Worm (Caenorhabditis elegans) whole organism, young adult: ENCODE measurements around the gene ZK792.5.
A peak's percentile ranks its signal among the peaks of the same experiment; 100 is the strongest.

Source experiments
- B0019.2 ChIP-seq: fragments of 200-800 bp; sonication (Bioruptor generic); conservative IDR thresholded peaks from 2 replicates; pipeline ENCODE4 v1.3.6; 2022; ENCODE audit warnings: missing genetic modification reagents, missing genetic modification characterization, missing compliant biosample characterization
- B0261.1 ChIP-seq: sonication (generic microtip); optimal IDR thresholded peaks from 2 replicates; lab custom pipeline; 2016; ENCODE audit warnings: mild to moderate bottlenecking, missing genetic modification characterization, moderate library complexity, missing compliant biosample characterization
- C17E4.6 ChIP-seq: fragments of 200-800 bp; sonication (Bioruptor generic); IDR thresholded peaks from 2 replicates; pipeline ENCODE4 v1.3.6; 2022; ENCODE audit warnings: missing genetic modification reagents, missing genetic modification characterization, missing compliant biosample characterization
- F22D6.2 ChIP-seq: sonication (generic microtip); optimal IDR thresholded peaks from 2 replicates; lab custom pipeline; 2016; ENCODE audit warnings: mild to moderate bottlenecking, missing genetic modification characterization, missing compliant biosample characterization
- F23B12.7 ChIP-seq: sonication (generic microtip); optimal IDR thresholded peaks from 2 replicates; lab custom pipeline; 2017; ENCODE audit warnings: missing genetic modification characterization, mild to moderate bottlenecking, missing compliant biosample characterization, antibody characterized with exemption, moderate library complexity; ENCODE audit not compliant: insufficient read depth
- F33H1.4 ChIP-seq: fragments of 200-800 bp; sonication (Bioruptor generic); IDR thresholded peaks from 2 replicates; pipeline ENCODE4 v1.3.6; 2022; ENCODE audit warnings: missing genetic modification reagents, missing genetic modification characterization, missing compliant biosample characterization
- F39B2.1 ChIP-seq: fragments of 200-800 bp; sonication (Bioruptor generic); IDR thresholded peaks from 2 replicates; pipeline ENCODE4 v1.3.6; 2022; ENCODE audit warnings: missing genetic modification reagents, missing genetic modification characterization, missing compliant biosample characterization
- F52B5.7 ChIP-seq: sonication (generic microtip); optimal IDR thresholded peaks from 2 replicates; lab custom pipeline; 2016; ENCODE audit warnings: mild to moderate bottlenecking, missing genetic modification characterization, missing compliant biosample characterization
- F55B11.4 ChIP-seq: sonication (generic microtip); optimal IDR thresholded peaks from 2 replicates; lab custom pipeline; 2016; ENCODE audit warnings: missing compliant biosample characterization, missing genetic modification characterization, borderline replicate concordance; ENCODE audit not compliant: insufficient read depth
- Y53G8AR.9 ChIP-seq: fragments of 200-800 bp; sonication (Bioruptor generic); conservative IDR thresholded peaks from 2 replicates; pipeline ENCODE4 v1.3.6; 2022; ENCODE audit warnings: missing genetic modification reagents, missing genetic modification characterization, missing compliant biosample characterization
- Y95B8A.8 ChIP-seq: fragments of 200-800 bp; sonication (Bioruptor generic); IDR thresholded peaks from 2 replicates; pipeline ENCODE4 v1.3.6; 2022; ENCODE audit warnings: missing genetic modification reagents, missing genetic modification characterization, missing compliant biosample characterization
- ZK185.1 ChIP-seq: sonication (generic microtip); optimal IDR thresholded peaks from 2 replicates; lab custom pipeline; 2016; ENCODE audit warnings: mild to moderate bottlenecking, missing genetic modification characterization, missing compliant biosample characterization; ENCODE audit not compliant: poor library complexity, severe bottlenecking
- akir-1 ChIP-seq: fragments of 200-800 bp; sonication (Bioruptor generic); optimal IDR thresholded peaks from 2 replicates; lab custom pipeline; 2018; ENCODE audit warnings: mild to moderate bottlenecking, missing genetic modification characterization, moderate library complexity, missing compliant biosample characterization
- aptf-2 ChIP-seq: fragments of 200-800 bp; sonication (Bioruptor generic); conservative IDR thresholded peaks from 2 replicates; pipeline ENCODE4 v1.3.6; 2022; ENCODE audit warnings: missing genetic modification reagents, missing genetic modification characterization, missing compliant biosample characterization
- attf-5 ChIP-seq: fragments of 200-800 bp; sonication (Bioruptor generic); optimal IDR thresholded peaks from 2 replicates; lab custom pipeline; 2018; ENCODE audit warnings: mild to moderate bottlenecking, missing genetic modification characterization, missing compliant biosample characterization
- attf-6 ChIP-seq: fragments of 200-800 bp; sonication (Bioruptor generic); IDR thresholded peaks from 2 replicates; pipeline ENCODE4 v1.3.6; 2022; ENCODE audit warnings: missing genetic modification reagents, missing genetic modification characterization, missing compliant biosample characterization
- cebp-1 ChIP-seq, 2 experiments: fragments of 200-800 bp in 1 of 2; sonication (Bioruptor generic) in 1 of 2; sonication (generic microtip) in 1 of 2; IDR thresholded peaks in 1 of 2; optimal IDR thresholded peaks in 1 of 2; 2 replicates each; pipeline versions ENCODE4 v1.3.6 to Lab custom; 2017 to 2022; ENCODE audit warnings: missing compliant biosample characterization in 2 of 2, missing genetic modification characterization in 2 of 2, mild to moderate bottlenecking in 1 of 2, missing genetic modification reagents in 1 of 2, moderate library complexity in 1 of 2
- ceh-40 ChIP-seq: fragments of 200-800 bp; sonication (Bioruptor generic); IDR thresholded peaks from 2 replicates; pipeline ENCODE4 v1.3.6; 2022; ENCODE audit warnings: missing genetic modification characterization, missing compliant biosample characterization
- dox-1 ChIP-seq: fragments of 200-800 bp; sonication (Bioruptor generic); IDR thresholded peaks from 2 replicates; pipeline ENCODE4 v1.3.6; 2022; ENCODE audit warnings: missing genetic modification reagents, missing genetic modification characterization, missing compliant biosample characterization
- efl-1 ChIP-seq: fragments of 150-350 bp; optimal IDR thresholded peaks from 2 replicates; lab custom pipeline; 2014; ENCODE audit warnings: missing biosample characterization, missing genetic modification reagents, missing genetic modification characterization
- egl-18 ChIP-seq: fragments of 200-800 bp; sonication (Bioruptor generic); IDR thresholded peaks from 2 replicates; pipeline ENCODE4 v1.3.6; 2022; ENCODE audit warnings: missing genetic modification reagents, missing genetic modification characterization, missing compliant biosample characterization
- egl-44 ChIP-seq: fragments of 200-800 bp; sonication (Bioruptor generic); IDR thresholded peaks from 2 replicates; pipeline ENCODE4 v1.3.6; 2022; ENCODE audit warnings: missing genetic modification reagents, missing genetic modification characterization, missing compliant biosample characterization
- egrh-3 ChIP-seq: fragments of 200-800 bp; sonication (Bioruptor generic); IDR thresholded peaks from 2 replicates; pipeline ENCODE4 v1.3.6; 2022; ENCODE audit warnings: missing genetic modification reagents, missing genetic modification characterization, missing compliant biosample characterization
- ets-4 ChIP-seq: fragments of 200-800 bp; sonication (Bioruptor generic); optimal IDR thresholded peaks from 2 replicates; lab custom pipeline; 2018; ENCODE audit warnings: mild to moderate bottlenecking, missing genetic modification characterization, missing compliant biosample characterization
- hlh-26 ChIP-seq: fragments of 200-800 bp; sonication (Bioruptor generic); conservative IDR thresholded peaks from 2 replicates; pipeline ENCODE4 v1.3.6; 2022; ENCODE audit warnings: missing genetic modification reagents, missing genetic modification characterization, missing compliant biosample characterization
- lin-35 ChIP-seq, 3 experiments: fragments of 150-350 bp in 2 of 3; sonication (generic microtip) in 1 of 3; optimal IDR thresholded peaks; 2 replicates each; lab custom pipeline; 2014 to 2018; ENCODE audit warnings: missing biosample characterization in 3 of 3, missing genetic modification characterization in 3 of 3, missing genetic modification reagents in 3 of 3
- lin-54 ChIP-seq: fragments of 200-800 bp; sonication (Bioruptor generic); optimal IDR thresholded peaks from 2 replicates; lab custom pipeline; 2018; ENCODE audit warnings: mild to moderate bottlenecking, missing genetic modification characterization, missing compliant biosample characterization
- lir-1 ChIP-seq: fragments of 200-800 bp; sonication (Bioruptor generic); conservative IDR thresholded peaks from 2 replicates; pipeline ENCODE4 v1.3.6; 2022; ENCODE audit warnings: missing genetic modification reagents, missing genetic modification characterization, missing compliant biosample characterization
- madf-8 ChIP-seq: fragments of 200-800 bp; sonication (Bioruptor generic); conservative IDR thresholded peaks from 2 replicates; pipeline ENCODE4 v1.3.6; 2022; ENCODE audit warnings: missing genetic modification reagents, missing genetic modification characterization, missing compliant biosample characterization
- mes-4 ChIP-seq: sonication (generic microtip); optimal IDR thresholded peaks from 2 replicates; lab custom pipeline; 2016; ENCODE audit warnings: missing genotype, missing genetic modification characterization, missing compliant biosample characterization
- pha-4 ChIP-seq: fragments of 150-350 bp; sonication (generic microtip); optimal IDR thresholded peaks from 2 replicates; lab custom pipeline; 2014; ENCODE audit warnings: missing biosample characterization, missing genetic modification reagents, missing genetic modification characterization
- rcor-1 ChIP-seq: fragments of 200-800 bp; sonication (Bioruptor generic); IDR thresholded peaks from 2 replicates; pipeline ENCODE4 v1.3.6; 2022; ENCODE audit warnings: missing genetic modification reagents, missing genetic modification characterization, missing compliant biosample characterization
- sdz-38 ChIP-seq: sonication (generic microtip); optimal IDR thresholded peaks from 2 replicates; lab custom pipeline; 2016; ENCODE audit warnings: missing genotype, missing genetic modification characterization, missing compliant biosample characterization
- snpc-1.1 ChIP-seq: sonication (generic microtip); optimal IDR thresholded peaks from 2 replicates; lab custom pipeline; 2017; ENCODE audit warnings: missing genetic modification characterization, mild to moderate bottlenecking, missing compliant biosample characterization, antibody characterized with exemption, moderate library complexity, missing genotype, missing genetic modification reagents; ENCODE audit not compliant: insufficient read depth
- somi-1 ChIP-seq: fragments of 200-800 bp; sonication (Bioruptor generic); optimal IDR thresholded peaks from 2 replicates; lab custom pipeline; 2018; ENCODE audit warnings: mild to moderate bottlenecking, missing genetic modification characterization, missing compliant biosample characterization
- unc-130 ChIP-seq: sonication (generic microtip); optimal IDR thresholded peaks from 2 replicates; lab custom pipeline; 2016; ENCODE audit warnings: missing genetic modification reagents, missing genetic modification characterization, missing compliant biosample characterization
- ztf-22 ChIP-seq: fragments of 200-800 bp; sonication (Bioruptor generic); optimal IDR thresholded peaks from 2 replicates; lab custom pipeline; 2018; ENCODE audit warnings: mild to moderate bottlenecking, missing genetic modification characterization, moderate library complexity, missing compliant biosample characterization

The ZK792.5 gene

DNA sequence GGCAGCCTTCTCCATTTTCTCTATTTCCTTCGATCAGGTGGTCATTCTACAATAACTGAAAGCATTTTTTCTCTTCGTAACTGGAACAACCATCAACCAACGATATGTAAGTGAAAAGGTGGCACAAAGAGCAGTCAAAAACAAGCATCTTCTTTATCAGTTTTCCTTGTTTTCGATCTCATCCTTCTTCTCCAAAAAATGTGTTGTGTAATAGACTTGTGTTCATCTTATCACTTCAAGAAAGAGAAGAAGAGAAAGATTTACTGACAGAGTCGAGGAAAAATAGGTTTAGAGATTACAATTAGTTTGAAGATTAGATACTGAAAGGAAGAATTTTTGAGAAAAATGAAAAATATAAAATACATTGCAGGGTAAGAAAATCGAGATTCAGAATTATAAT is 42.6 kb downstream of the ZK792.5 start (continued):
- no peak for TF ChIP-seq attf-6

DNA sequence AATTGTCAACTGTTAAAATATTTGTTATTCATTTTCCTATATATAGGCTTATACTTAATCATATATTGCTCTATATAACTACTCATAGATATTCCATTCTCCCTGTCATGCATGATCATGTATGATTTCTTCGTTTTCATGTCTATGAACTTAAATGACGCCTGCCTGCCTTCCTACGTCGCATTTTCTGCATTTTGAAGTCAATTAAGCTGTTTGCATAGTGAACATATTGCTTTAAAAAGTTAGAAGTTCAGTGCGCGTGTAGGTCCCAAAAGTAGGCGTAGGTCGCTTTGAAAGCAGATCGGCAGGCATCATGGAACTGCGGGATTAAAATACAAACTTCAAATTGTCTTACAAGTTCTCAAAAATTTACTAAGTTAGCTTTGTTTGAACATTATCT is 43.2 kb downstream of the ZK792.5 start:
- TF ChIP-seq cebp-1 (GFP tag; IDR thresholded peaks at IDR 0.05; lab: Robert Waterston, UW) (0 out of 2 replicates have a peak, but pooled peaks have one; percentile 22), cebp-1 (tag; optimal IDR thresholded peaks at IDR 0.05; lab: Kevin White, UChicago) (peak; percentile 21), B0261.1 (no peak), F52B5.7 (tag; lab: Kevin White, UChicago) (peak; percentile 13), F23B12.7 (no peak)

DNA sequence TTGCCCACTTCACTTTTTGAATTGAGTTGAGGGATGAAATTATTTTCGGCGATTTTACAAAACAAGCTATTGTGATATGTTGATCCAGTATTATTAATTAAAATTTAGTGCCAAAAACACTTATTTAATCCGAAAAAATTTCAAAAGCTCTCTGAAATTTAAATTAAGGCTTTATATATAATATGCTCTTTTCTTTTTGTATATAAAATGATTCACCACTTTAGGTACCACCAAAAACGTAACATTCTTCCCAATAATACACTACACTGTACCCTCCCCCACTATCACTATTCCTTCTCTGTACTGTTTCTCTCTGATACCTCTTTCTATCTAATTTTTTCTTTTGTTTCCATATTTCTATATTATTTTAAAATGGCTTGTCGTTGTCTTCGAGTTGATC is 44.1 kb downstream of the ZK792.5 start, which contains the start of gene prx-2:
prx-2 (plus strand) TSS at position 301 of the 400 bp plus-strand sequence.
- TF ChIP-seq attf-5 = no peak
- TF ChIP-seq mes-4 (tag; lab: Kevin White, UChicago) = no peak
- no peak for TF ChIP-seq rcor-1 (GFP tag; lab: Robert Waterston, UW)
- no peak for TF ChIP-seq lin-35 (GFP tag; optimal IDR thresholded peaks at IDR 0.05; lab: Kevin White, UChicago)
- TF ChIP-seq akir-1 (GFP tag; lab: Kevin White, UChicago) = no peak
- no peak for TF ChIP-seq F52B5.7 (tag; lab: Kevin White, UChicago)
- TF ChIP-seq F55B11.4 (tag; lab: Kevin White, UChicago) = no peak
- no peak for TF ChIP-seq ets-4 (GFP tag; lab: Kevin White, UChicago)
- no peak for TF ChIP-seq F22D6.2 (tag; lab: Kevin White, UChicago)
- no peak for TF ChIP-seq dox-1 (GFP tag; lab: Robert Waterston, UW)
- no peak for TF ChIP-seq somi-1 (GFP tag; lab: Kevin White, UChicago)
- no peak for TF ChIP-seq C17E4.6 (GFP tag; lab: Robert Waterston, UW)
- TF ChIP-seq egl-44 = no peak
- TF ChIP-seq unc-130 (GFP tag; lab: Kevin White, UChicago) = no peak
- no peak for TF ChIP-seq F39B2.1 (GFP tag; lab: Robert Waterston, UW)

DNA sequence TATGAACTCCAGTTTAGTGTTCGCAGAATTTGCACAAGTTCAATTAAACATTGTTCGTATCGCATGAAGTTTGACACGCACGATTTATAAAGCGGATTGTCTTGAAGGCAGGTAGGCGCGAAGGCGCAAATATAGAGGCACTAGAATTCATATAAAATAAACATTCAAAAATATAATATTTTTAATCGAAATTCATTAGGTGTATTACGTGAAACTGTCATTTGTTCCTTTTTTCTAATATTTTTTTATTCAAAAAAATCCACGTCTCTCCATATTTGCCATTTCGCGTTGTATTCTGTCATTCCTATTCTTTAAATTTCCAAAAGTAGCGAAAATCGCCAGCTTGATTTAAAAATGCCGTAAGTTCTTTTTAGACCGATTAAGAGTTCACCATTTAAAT is 46.1 kb downstream of the ZK792.5 start, which contains the start of gene ZK809.1:
ZK809.1 (plus strand) TSS at position 301 of the 400 bp plus-strand sequence.
- TF ChIP-seq F33H1.4 (no peak), egrh-3 (GFP tag; lab: Robert Waterston, UW) (no peak), snpc-1.1 (tag; lab: Kevin White, UChicago) (no peak), sdz-38 (tag; lab: Kevin White, UChicago) (no peak), lir-1 (GFP tag; lab: Robert Waterston, UW) (no peak), Y53G8AR.9 (no peak), ZK185.1 (tag; lab: Kevin White, UChicago) (no peak), efl-1 (GFP tag; lab: Kevin White, UChicago) (no peak), aptf-2 (GFP tag; lab: Robert Waterston, UW) (no peak), egl-18 (GFP tag; lab: Robert Waterston, UW) (no peak), ceh-40 (GFP tag; lab: Robert Waterston, UW) (no peak), madf-8 (GFP tag; lab: Robert Waterston, UW) (no peak), hlh-26 (GFP tag; lab: Robert Waterston, UW) (no peak), Y95B8A.8 (GFP tag; lab: Robert Waterston, UW) (no peak), B0019.2 (GFP tag; lab: Robert Waterston, UW) (no peak), pha-4 (tag; lab: Kevin White, UChicago) (no peak), F55B11.4 (tag; lab: Kevin White, UChicago) (no peak), unc-130 (GFP tag; lab: Kevin White, UChicago) (no peak), lin-54 (GFP tag; lab: Kevin White, UChicago) (no peak), ztf-22 (GFP tag; lab: Kevin White, UChicago) (no peak)
